Worm (Caenorhabditis elegans) whole organism, mixed stage, embryonic: Measurements from ENCODE around the gene lsy-12.
A peak's percentile ranks its signal among the peaks of the same experiment; 100 is the strongest.

Experiments
- M03D4.4 ChIP-seq: sonication (generic microtip); optimal IDR thresholded peaks from 2 replicates; lab custom pipeline; 2017; ENCODE audit warnings: mild to moderate bottlenecking, missing genetic modification characterization, missing compliant biosample characterization
- bed-3 ChIP-seq: fragments of 200-800 bp; sonication (Bioruptor generic); optimal IDR thresholded peaks from 3 replicates; lab custom pipeline; 2018; ENCODE audit warnings: mild to moderate bottlenecking, missing genetic modification characterization, moderate library complexity, missing compliant biosample characterization
- ceh-39 ChIP-seq: fragments of 150-350 bp; optimal IDR thresholded peaks from 2 replicates; lab custom pipeline; 2014; ENCODE audit warnings: missing biosample characterization, missing genetic modification characterization
- ceh-43 ChIP-seq: fragments of 200-800 bp; sonication (Bioruptor generic); optimal IDR thresholded peaks from 2 replicates; lab custom pipeline; 2018; ENCODE audit warnings: mild to moderate bottlenecking, missing genetic modification characterization, moderate library complexity, missing compliant biosample characterization
- ceh-83 ChIP-seq: fragments of 200-800 bp; sonication (Bioruptor generic); optimal IDR thresholded peaks from 2 replicates; lab custom pipeline; 2018; ENCODE audit warnings: mild to moderate bottlenecking, missing genetic modification characterization, missing compliant biosample characterization
- ces-1 ChIP-seq: fragments of 150-350 bp; optimal IDR thresholded peaks from 2 replicates; lab custom pipeline; 2014; ENCODE audit warnings: missing biosample characterization, missing genetic modification reagents, missing genetic modification characterization
- cnd-1 ChIP-seq: fragments of 200-800 bp; sonication (Bioruptor generic); optimal IDR thresholded peaks from 2 replicates; lab custom pipeline; 2018; ENCODE audit warnings: mild to moderate bottlenecking, missing genetic modification characterization, missing compliant biosample characterization
- drap-1 ChIP-seq: fragments of 200-800 bp; sonication (Bioruptor generic); optimal IDR thresholded peaks from 3 replicates; lab custom pipeline; 2018; ENCODE audit warnings: mild to moderate bottlenecking, missing genetic modification characterization, missing compliant biosample characterization
- elt-1 ChIP-seq: sonication (generic microtip); optimal IDR thresholded peaks from 2 replicates; lab custom pipeline; 2017; ENCODE audit warnings: missing genetic modification characterization, mild to moderate bottlenecking, missing compliant biosample characterization, antibody characterized with exemption, moderate library complexity, borderline replicate concordance; ENCODE audit not compliant: insufficient read depth
- flh-1 ChIP-seq: fragments of 200-800 bp; sonication (Bioruptor generic); optimal IDR thresholded peaks from 2 replicates; lab custom pipeline; 2018; ENCODE audit warnings: mild to moderate bottlenecking, missing genetic modification characterization, moderate library complexity, missing compliant biosample characterization
- ham-2 ChIP-seq: fragments of 200-800 bp; sonication (Bioruptor generic); optimal IDR thresholded peaks from 2 replicates; lab custom pipeline; 2018; ENCODE audit warnings: mild to moderate bottlenecking, missing genetic modification characterization, missing compliant biosample characterization
- hlh-1 ChIP-seq: fragments of 150-350 bp; optimal IDR thresholded peaks from 2 replicates; lab custom pipeline; 2014; ENCODE audit warnings: missing biosample characterization, missing genetic modification reagents, missing genetic modification characterization
- lin-13 ChIP-seq: fragments of 150-350 bp; optimal IDR thresholded peaks from 2 replicates; lab custom pipeline; 2014; ENCODE audit warnings: missing biosample characterization, missing genetic modification characterization
- lin-32 ChIP-seq: fragments of 200-800 bp; sonication (Bioruptor generic); optimal IDR thresholded peaks from 2 replicates; lab custom pipeline; 2018; ENCODE audit warnings: mild to moderate bottlenecking, missing genetic modification characterization, missing compliant biosample characterization
- lsy-2 ChIP-seq: fragments of 150-350 bp; optimal IDR thresholded peaks from 2 replicates; lab custom pipeline; 2014; ENCODE audit warnings: missing biosample characterization, missing genetic modification characterization
- mab-5 ChIP-seq: fragments of 150-350 bp; optimal IDR thresholded peaks from 2 replicates; lab custom pipeline; 2014; ENCODE audit warnings: missing biosample characterization, missing genetic modification characterization
- mep-1 ChIP-seq: fragments of 150-350 bp; optimal IDR thresholded peaks from 2 replicates; lab custom pipeline; 2017; ENCODE audit warnings: missing biosample characterization, missing genetic modification reagents, missing genetic modification characterization, inconsistent platforms
- mls-2 ChIP-seq: sonication (generic microtip); optimal IDR thresholded peaks from 2 replicates; lab custom pipeline; 2016; ENCODE audit warnings: mild to moderate bottlenecking, missing genetic modification characterization, moderate library complexity, missing compliant biosample characterization
- nhr-2 ChIP-seq: fragments of 150-350 bp; optimal IDR thresholded peaks from 2 replicates; lab custom pipeline; 2014; ENCODE audit warnings: missing biosample characterization, missing genetic modification characterization
- nhr-237 ChIP-seq: fragments of 150-350 bp; optimal IDR thresholded peaks from 2 replicates; lab custom pipeline; 2014; ENCODE audit warnings: missing biosample characterization, missing genetic modification characterization
- nhr-28 ChIP-seq: fragments of 150-350 bp; optimal IDR thresholded peaks from 2 replicates; lab custom pipeline; 2014; ENCODE audit warnings: missing biosample characterization, missing genetic modification characterization
- nhr-76 ChIP-seq: sonication (generic microtip); optimal IDR thresholded peaks from 2 replicates; lab custom pipeline; 2017; ENCODE audit warnings: missing biosample characterization, missing genetic modification characterization
- pha-4 ChIP-seq: fragments of 150-350 bp; optimal IDR thresholded peaks from 2 replicates; lab custom pipeline; 2018; ENCODE audit warnings: missing biosample characterization, missing genetic modification reagents, missing genetic modification characterization
- sem-2 ChIP-seq: fragments of 200-800 bp; sonication (Bioruptor generic); optimal IDR thresholded peaks from 2 replicates; lab custom pipeline; 2018; ENCODE audit warnings: mild to moderate bottlenecking, missing genetic modification characterization, missing compliant biosample characterization
- sptf-1 ChIP-seq: sonication (generic microtip); optimal IDR thresholded peaks from 2 replicates; lab custom pipeline; 2017; ENCODE audit warnings: mild to moderate bottlenecking, missing genetic modification characterization, moderate library complexity, missing compliant biosample characterization
- tbx-8 ChIP-seq: fragments of 200-800 bp; sonication (Bioruptor generic); optimal IDR thresholded peaks from 2 replicates; lab custom pipeline; 2018; ENCODE audit warnings: mild to moderate bottlenecking, missing genetic modification characterization, moderate library complexity, missing compliant biosample characterization
- unc-120 ChIP-seq: sonication (generic microtip); optimal IDR thresholded peaks from 2 replicates; lab custom pipeline; 2017; ENCODE audit warnings: missing genetic modification characterization, missing compliant biosample characterization; ENCODE audit not compliant: poor library complexity, severe bottlenecking
- unc-39 ChIP-seq: fragments of 150-350 bp; optimal IDR thresholded peaks from 2 replicates; lab custom pipeline; 2014; ENCODE audit warnings: missing biosample characterization, missing genetic modification characterization
- unc-62 ChIP-seq: fragments of 150-350 bp; optimal IDR thresholded peaks from 2 replicates; lab custom pipeline; 2014; ENCODE audit warnings: missing biosample characterization, missing genetic modification reagents, missing genetic modification characterization
- zip-8 ChIP-seq: fragments of 150-350 bp; optimal IDR thresholded peaks from 2 replicates; lab custom pipeline; 2014; ENCODE audit warnings: missing biosample characterization, missing genetic modification characterization
- ztf-11 ChIP-seq: fragments of 150-350 bp; optimal IDR thresholded peaks from 2 replicates; lab custom pipeline; 2014; ENCODE audit warnings: missing biosample characterization, missing genetic modification characterization

The lsy-12 gene

DNA sequence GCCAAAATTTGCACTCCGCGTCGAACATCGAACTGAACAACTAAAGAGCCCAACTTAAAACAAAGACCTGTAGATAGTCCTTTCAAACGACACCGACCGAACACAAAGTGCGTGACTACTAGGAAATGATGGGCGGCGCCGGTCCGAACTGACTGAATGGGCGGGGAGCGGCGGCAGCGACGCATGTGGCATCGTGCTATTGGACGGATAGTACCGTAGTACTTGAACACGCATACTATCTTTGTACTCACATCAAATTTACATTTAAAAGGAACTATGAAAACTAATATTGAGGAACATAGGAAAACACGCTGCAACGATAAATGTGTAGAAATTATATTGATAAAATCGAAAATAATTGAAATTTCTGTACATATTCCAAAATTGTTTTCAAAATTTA, 574 bp upstream of the lsy-12 start:
- peak; percentile 67 for TF ChIP-seq lsy-2 (tag; lab: Kevin White, UChicago)
- TF ChIP-seq nhr-28: no peak
- TF ChIP-seq sem-2 (GFP tag; lab: Kevin White, UChicago): no peak
- TF ChIP-seq, all 35 proteins: peak for 1

DNA sequence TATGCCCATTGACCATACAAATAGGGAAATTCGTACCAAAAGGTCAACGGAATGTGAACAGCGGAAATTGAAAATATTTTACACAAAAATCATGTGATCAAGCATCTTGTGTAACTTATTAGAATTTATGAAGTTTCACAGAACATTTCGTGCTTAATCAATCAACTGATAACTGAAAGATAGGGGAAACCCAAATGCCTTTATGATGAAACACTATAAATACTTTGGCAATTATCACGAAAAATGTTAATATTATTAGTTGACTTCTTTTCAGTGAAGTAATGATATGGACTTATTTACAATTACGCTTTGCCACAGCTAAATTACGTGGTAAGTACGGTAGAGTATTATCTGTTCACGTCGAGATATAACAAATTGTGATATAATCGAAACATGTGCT, 2.8 kb downstream of the lsy-12 start:
- TF ChIP-seq mep-1 (tag; lab: Kevin White, UChicago): no peak
- TF ChIP-seq mab-5: no peak
- TF ChIP-seq ceh-43 (GFP tag; lab: Kevin White, UChicago): no peak
- TF ChIP-seq M03D4.4 (tag; lab: Kevin White, UChicago): no peak
- TF ChIP-seq unc-39 (tag; lab: Kevin White, UChicago): no peak
- no peak for TF ChIP-seq nhr-237
- TF ChIP-seq sptf-1 (tag; lab: Kevin White, UChicago): no peak
- TF ChIP-seq mls-2 (tag; lab: Kevin White, UChicago): no peak
- no peak for TF ChIP-seq nhr-2 (tag; lab: Kevin White, UChicago)
- no peak for TF ChIP-seq unc-120 (tag; lab: Kevin White, UChicago)
- TF ChIP-seq ztf-11: no peak
- TF ChIP-seq flh-1 (GFP tag; lab: Kevin White, UChicago): no peak
- TF ChIP-seq ces-1 (GFP tag; lab: Kevin White, UChicago): no peak
- TF ChIP-seq pha-4 (tag; lab: Kevin White, UChicago): no peak
- TF ChIP-seq hlh-1: no peak
- no peak for TF ChIP-seq ceh-83 (GFP tag; lab: Kevin White, UChicago)
- no peak for TF ChIP-seq lsy-2 (tag; lab: Kevin White, UChicago)
- TF ChIP-seq unc-62: no peak
- no peak for TF ChIP-seq tbx-8 (GFP tag; lab: Kevin White, UChicago)
- TF ChIP-seq, all 35 proteins: peak for 0

DNA sequence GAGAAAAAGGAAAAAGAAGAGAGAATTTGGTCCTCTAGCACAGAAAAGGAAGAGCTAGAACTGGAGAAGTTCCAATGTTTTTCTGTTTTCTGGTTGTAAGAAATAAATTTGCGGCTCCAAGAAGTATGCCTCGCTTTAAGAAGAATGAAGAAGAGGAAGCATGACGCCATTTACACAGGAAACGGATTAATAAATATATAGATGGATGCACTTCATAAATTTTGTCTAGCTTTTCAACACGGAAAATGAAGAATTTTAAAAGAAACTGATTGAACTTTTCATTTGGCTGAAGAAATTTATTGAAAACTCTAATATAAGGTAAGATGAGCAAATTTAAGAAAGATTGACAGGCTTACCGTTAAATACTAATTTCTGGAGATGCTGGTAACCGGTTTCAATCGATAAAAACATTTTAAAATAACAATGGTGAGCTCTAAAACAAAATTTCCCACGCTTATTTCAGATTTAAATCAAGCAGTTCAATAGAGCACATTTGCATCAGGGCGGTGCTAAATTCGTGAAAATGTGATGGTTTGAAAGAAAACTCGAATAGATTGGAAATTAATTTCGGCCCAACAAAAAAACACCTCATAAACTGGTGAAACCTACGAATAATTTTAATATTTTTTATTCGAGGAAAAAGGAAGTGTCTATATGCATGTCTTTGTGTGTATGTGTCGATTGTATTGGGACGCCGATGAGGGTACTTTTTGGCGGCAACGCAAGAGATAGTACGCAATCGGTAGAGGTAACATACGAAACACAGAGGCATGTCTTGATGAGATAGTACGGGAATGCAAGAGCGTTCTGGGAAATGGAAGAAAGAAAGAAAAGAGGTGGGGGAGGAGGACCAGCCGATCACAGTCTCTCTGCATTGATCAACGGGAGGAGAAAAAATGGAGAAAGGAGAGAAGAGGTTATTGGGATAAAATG, 3.6 kb downstream of the lsy-12 start:
- TF ChIP-seq unc-39 (tag; lab: Kevin White, UChicago) (no peak), tbx-8 (GFP tag; lab: Kevin White, UChicago) (no peak), flh-1 (GFP tag; lab: Kevin White, UChicago) (no peak), cnd-1 (tag; lab: Kevin White, UChicago) (no peak), M03D4.4 (tag; lab: Kevin White, UChicago) (peak; percentile 19), drap-1 (no peak), nhr-2 (tag; lab: Kevin White, UChicago) (no peak), lsy-2 (tag; lab: Kevin White, UChicago) (peak; percentile 19), nhr-76 (tag; lab: Kevin White, UChicago) (no peak), mep-1 (tag; lab: Kevin White, UChicago) (peak; percentile 2), lin-32 (GFP tag; lab: Kevin White, UChicago) (no peak), ceh-39 (tag; lab: Kevin White, UChicago) (peak; percentile 49), bed-3 (GFP tag; lab: Kevin White, UChicago) (no peak), ham-2 (GFP tag; lab: Kevin White, UChicago) (no peak), unc-120 (tag; lab: Kevin White, UChicago) (no peak), sptf-1 (tag; lab: Kevin White, UChicago) (no peak), elt-1 (tag; lab: Kevin White, UChicago) (no peak), lin-13 (tag; lab: Kevin White, UChicago) (no peak), unc-62 (no peak), mab-5 (no peak), ces-1 (GFP tag; lab: Kevin White, UChicago) (peak; percentile 26), sem-2 (GFP tag; lab: Kevin White, UChicago) (no peak), mls-2 (tag; lab: Kevin White, UChicago) (peak; percentile 12), ztf-11 (no peak), ceh-83 (GFP tag; lab: Kevin White, UChicago) (no peak), ceh-43 (GFP tag; lab: Kevin White, UChicago) (no peak), hlh-1 (no peak)

DNA sequence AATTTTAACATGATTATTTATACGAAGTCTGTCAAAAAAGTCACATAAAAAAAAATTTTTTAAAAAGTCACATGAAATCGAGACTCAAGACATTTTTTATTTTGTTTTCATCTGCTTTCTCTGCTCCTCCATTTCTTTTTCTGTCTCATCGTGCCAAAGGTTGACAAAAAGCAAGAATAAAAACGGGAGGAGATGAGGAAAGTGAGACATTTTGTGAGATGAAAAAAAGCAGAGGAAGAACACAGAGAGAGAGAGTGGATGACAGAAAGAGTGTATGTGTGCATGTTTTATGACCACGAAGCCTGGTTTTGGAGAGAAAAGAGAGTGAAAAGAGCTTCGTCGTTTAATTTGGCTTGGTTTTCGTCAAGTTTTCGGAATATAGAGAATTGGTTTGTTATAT, 6.0 kb downstream of the lsy-12 start:
- TF ChIP-seq nhr-76 (tag; lab: Kevin White, UChicago) (no peak), M03D4.4 (tag; lab: Kevin White, UChicago) (no peak), ceh-39 (tag; lab: Kevin White, UChicago) (no peak), zip-8 (no peak), ham-2 (GFP tag; lab: Kevin White, UChicago) (no peak), drap-1 (no peak), sptf-1 (tag; lab: Kevin White, UChicago) (no peak), ceh-43 (GFP tag; lab: Kevin White, UChicago) (no peak), ztf-11 (no peak), unc-120 (tag; lab: Kevin White, UChicago) (no peak), nhr-28 (no peak)
